Worm (Caenorhabditis elegans) whole organism, mixed stage, embryonic: ENCODE measurements around the gene F23B12.4.

Source experiments
- bed-3 ChIP-seq: fragments of 200-800 bp; sonication (Bioruptor generic); optimal IDR thresholded peaks from 3 replicates; lab custom pipeline; 2018; ENCODE audit warnings: mild to moderate bottlenecking, missing genetic modification characterization, moderate library complexity, missing compliant biosample characterization
- ces-1 ChIP-seq: fragments of 150-350 bp; optimal IDR thresholded peaks from 2 replicates; lab custom pipeline; 2014; ENCODE audit warnings: missing biosample characterization, missing genetic modification reagents, missing genetic modification characterization
- lsy-2 ChIP-seq: fragments of 150-350 bp; optimal IDR thresholded peaks from 2 replicates; lab custom pipeline; 2014; ENCODE audit warnings: missing biosample characterization, missing genetic modification characterization
- mep-1 ChIP-seq: fragments of 150-350 bp; optimal IDR thresholded peaks from 2 replicates; lab custom pipeline; 2017; ENCODE audit warnings: missing biosample characterization, missing genetic modification reagents, missing genetic modification characterization, inconsistent platforms
- nhr-237 ChIP-seq: fragments of 150-350 bp; optimal IDR thresholded peaks from 2 replicates; lab custom pipeline; 2014; ENCODE audit warnings: missing biosample characterization, missing genetic modification characterization
- nhr-28 ChIP-seq: fragments of 150-350 bp; optimal IDR thresholded peaks from 2 replicates; lab custom pipeline; 2014; ENCODE audit warnings: missing biosample characterization, missing genetic modification characterization
- nhr-76 ChIP-seq: sonication (generic microtip); optimal IDR thresholded peaks from 2 replicates; lab custom pipeline; 2017; ENCODE audit warnings: missing biosample characterization, missing genetic modification characterization
- snpc-4 ChIP-seq: fragments of 150-350 bp; optimal IDR thresholded peaks from 2 replicates; lab custom pipeline; 2014; ENCODE audit warnings: missing biosample characterization, missing genetic modification characterization

DNA sequence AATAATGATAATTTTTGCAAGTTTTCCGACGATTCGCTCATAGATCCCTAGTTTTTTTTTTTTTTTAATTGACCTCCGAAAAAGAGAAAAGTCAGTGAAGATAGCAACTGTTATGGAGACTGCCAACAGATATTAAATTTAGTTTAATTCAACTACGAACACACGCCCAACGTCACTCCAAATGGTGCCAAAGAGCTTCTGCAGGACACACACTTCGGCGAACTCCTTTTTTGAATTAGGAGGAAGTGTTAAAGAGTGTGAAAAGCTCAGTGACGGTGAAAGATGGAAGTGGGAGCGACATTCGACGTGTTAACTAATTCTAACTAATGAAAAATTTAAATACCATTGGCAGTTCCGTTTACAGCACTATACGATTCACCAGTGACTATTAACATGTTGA lies 29.0 kb upstream of the F23B12.4 start:
- TF ChIP-seq snpc-4 (tag; lab: Kevin White, UChicago) (no peak), mep-1 (tag; lab: Kevin White, UChicago) (no peak), nhr-237 (tag; lab: Kevin White, UChicago) (no peak), bed-3 (GFP tag; lab: Kevin White, UChicago) (no peak), nhr-28 (tag; lab: Kevin White, UChicago) (no peak), nhr-76 (no peak), lsy-2 (tag; lab: Kevin White, UChicago) (no peak), ces-1 (GFP tag; lab: Kevin White, UChicago) (no peak)
